Worm (Caenorhabditis elegans) whole organism, L3 larva: ENCODE results near the gene K08F9.4.

Experiments used
- R02D3.7 ChIP-seq: fragments of 150-350 bp; optimal IDR thresholded peaks from 2 replicates; lab custom pipeline; 2014; ENCODE audit warnings: missing biosample characterization, missing genetic modification characterization
- ZK546.5 ChIP-seq: sonication (generic microtip); optimal IDR thresholded peaks from 2 replicates; lab custom pipeline; 2017; ENCODE audit warnings: missing biosample characterization, missing genetic modification characterization
- aly-2 ChIP-seq: fragments of 150-350 bp; optimal IDR thresholded peaks from 2 replicates; lab custom pipeline; 2014; ENCODE audit warnings: missing biosample characterization, missing genetic modification characterization
- ama-1 ChIP-seq: fragments of 150-350 bp; optimal IDR thresholded peaks from 2 replicates; lab custom pipeline; 2018
- ceh-16 ChIP-seq: sonication (generic microtip); optimal IDR thresholded peaks from 2 replicates; lab custom pipeline; 2017; ENCODE audit warnings: missing biosample characterization, missing genetic modification characterization
- ceh-28 ChIP-seq: fragments of 150-350 bp; optimal IDR thresholded peaks from 2 replicates; lab custom pipeline; 2014; ENCODE audit warnings: missing biosample characterization, missing genetic modification reagents, missing genetic modification characterization
- ceh-82 ChIP-seq: fragments of 150-350 bp; optimal IDR thresholded peaks from 2 replicates; lab custom pipeline; 2014; ENCODE audit warnings: missing biosample characterization, missing genetic modification characterization
- ceh-9 ChIP-seq: sonication (generic microtip); optimal IDR thresholded peaks from 2 replicates; lab custom pipeline; 2018; ENCODE audit warnings: missing biosample characterization, missing genetic modification characterization
- daf-12 ChIP-seq: fragments of 150-350 bp; optimal IDR thresholded peaks from 2 replicates; lab custom pipeline; 2014; ENCODE audit warnings: missing biosample characterization, missing genetic modification reagents, missing genetic modification characterization
- egl-27 ChIP-seq: sonication (generic microtip); optimal IDR thresholded peaks from 4 replicates; lab custom pipeline; 2017; ENCODE audit warnings: missing biosample characterization, missing genetic modification reagents, missing genetic modification characterization
- egl-5 ChIP-seq: fragments of 150-350 bp; optimal IDR thresholded peaks from 2 replicates; lab custom pipeline; 2017; ENCODE audit warnings: missing biosample characterization, missing genetic modification reagents, missing genetic modification characterization, inconsistent platforms
- elt-1 ChIP-seq: fragments of 150-350 bp; optimal IDR thresholded peaks from 2 replicates; lab custom pipeline; 2014; ENCODE audit warnings: missing biosample characterization, missing genetic modification characterization
- elt-2 ChIP-seq: sonication (generic microtip); optimal IDR thresholded peaks from 2 replicates; lab custom pipeline; 2016; ENCODE audit warnings: missing genetic modification reagents, mild to moderate bottlenecking, missing genetic modification characterization, missing compliant biosample characterization
- elt-3 ChIP-seq, 3 experiments: fragments of 150-350 bp in 1 of 3; sonication (generic microtip) in 2 of 3; optimal IDR thresholded peaks; 2 replicates in 2 of 3; 4 replicates in 1 of 3; lab custom pipeline; 2014 to 2017; ENCODE audit warnings: missing biosample characterization in 3 of 3, missing genetic modification characterization in 3 of 3
- eor-1 ChIP-seq, 2 experiments: fragments of 150-350 bp; optimal IDR thresholded peaks; 2 replicates each; lab custom pipeline; 2014 to 2018; ENCODE audit warnings: missing biosample characterization in 2 of 2, missing genetic modification characterization in 2 of 2
- fkh-10 ChIP-seq: sonication (generic microtip); optimal IDR thresholded peaks from 2 replicates; lab custom pipeline; 2017; ENCODE audit warnings: missing biosample characterization, missing genetic modification reagents, missing genetic modification characterization
- fkh-2 ChIP-seq: fragments of 150-350 bp; optimal IDR thresholded peaks from 2 replicates; lab custom pipeline; 2014; ENCODE audit warnings: missing biosample characterization, missing genetic modification reagents, missing genetic modification characterization
- fos-1 ChIP-seq: fragments of 150-350 bp; optimal IDR thresholded peaks from 2 replicates; lab custom pipeline; 2014; ENCODE audit warnings: missing biosample characterization, missing genetic modification characterization
- hmg-11 ChIP-seq: sonication (generic microtip); optimal IDR thresholded peaks from 2 replicates; lab custom pipeline; 2016; ENCODE audit warnings: missing genetic modification characterization, missing compliant biosample characterization
- jun-1 ChIP-seq: fragments of 150-350 bp; optimal IDR thresholded peaks from 2 replicates; lab custom pipeline; 2014; ENCODE audit warnings: missing biosample characterization, missing genetic modification reagents, missing genetic modification characterization
- lin-15B ChIP-seq: fragments of 150-350 bp; optimal IDR thresholded peaks from 2 replicates; lab custom pipeline; 2014; ENCODE audit warnings: missing biosample characterization, missing genetic modification characterization
- lin-39 ChIP-seq: fragments of 150-350 bp; optimal IDR thresholded peaks from 2 replicates; lab custom pipeline; 2018; ENCODE audit warnings: missing biosample characterization, missing genetic modification reagents, missing genetic modification characterization
- lsy-12 ChIP-seq: sonication (generic microtip); optimal IDR thresholded peaks from 2 replicates; lab custom pipeline; 2016; ENCODE audit warnings: mild to moderate bottlenecking, missing genetic modification characterization, missing compliant biosample characterization
- mdl-1 ChIP-seq: fragments of 150-350 bp; optimal IDR thresholded peaks from 2 replicates; lab custom pipeline; 2014; ENCODE audit warnings: missing biosample characterization, missing genetic modification characterization
- mml-1 ChIP-seq: fragments of 150-350 bp; sonication (generic microtip); optimal IDR thresholded peaks from 3 replicates; lab custom pipeline; 2014; ENCODE audit warnings: missing biosample characterization, missing genetic modification characterization
- nfya-1 ChIP-seq: sonication (generic microtip); optimal IDR thresholded peaks from 2 replicates; lab custom pipeline; 2017; ENCODE audit warnings: missing genetic modification characterization, mild to moderate bottlenecking, missing compliant biosample characterization, antibody characterized with exemption, moderate library complexity; ENCODE audit not compliant: insufficient read depth
- nhr-11 ChIP-seq: fragments of 150-350 bp; optimal IDR thresholded peaks from 2 replicates; lab custom pipeline; 2014; ENCODE audit warnings: missing biosample characterization, missing genetic modification characterization
- nhr-12 ChIP-seq: fragments of 150-350 bp; optimal IDR thresholded peaks from 2 replicates; lab custom pipeline; 2014; ENCODE audit warnings: missing biosample characterization, missing genetic modification characterization
- nhr-23 ChIP-seq: fragments of 150-350 bp; optimal IDR thresholded peaks from 2 replicates; lab custom pipeline; 2014; ENCODE audit warnings: missing biosample characterization, missing genetic modification reagents, missing genetic modification characterization
- nhr-237 ChIP-seq: fragments of 150-350 bp; optimal IDR thresholded peaks from 2 replicates; lab custom pipeline; 2014; ENCODE audit warnings: missing biosample characterization, missing genetic modification characterization
- nhr-25 ChIP-seq: sonication (generic microtip); optimal IDR thresholded peaks from 2 replicates; lab custom pipeline; 2017; ENCODE audit warnings: missing biosample characterization, missing genetic modification characterization
- nhr-28 ChIP-seq: fragments of 150-350 bp; optimal IDR thresholded peaks from 2 replicates; lab custom pipeline; 2014; ENCODE audit warnings: missing biosample characterization, missing genetic modification characterization
- nhr-43 ChIP-seq: sonication (generic microtip); optimal IDR thresholded peaks from 2 replicates; lab custom pipeline; 2016; ENCODE audit warnings: mild to moderate bottlenecking, missing genetic modification characterization, missing compliant biosample characterization; ENCODE audit not compliant: poor library complexity, severe bottlenecking
- nhr-67 ChIP-seq: fragments of 150-350 bp; optimal IDR thresholded peaks from 2 replicates; lab custom pipeline; 2014; ENCODE audit warnings: missing biosample characterization, missing genetic modification characterization
- nhr-76 ChIP-seq: fragments of 150-350 bp; sonication (generic microtip); optimal IDR thresholded peaks from 5 replicates; lab custom pipeline; 2014; ENCODE audit warnings: missing biosample characterization, missing genetic modification characterization
- nhr-77 ChIP-seq: fragments of 150-350 bp; optimal IDR thresholded peaks from 2 replicates; lab custom pipeline; 2014; ENCODE audit warnings: missing biosample characterization, missing genetic modification characterization
- pha-4 ChIP-seq: fragments of 150-350 bp; optimal IDR thresholded peaks from 2 replicates; lab custom pipeline; 2014; ENCODE audit warnings: missing biosample characterization, missing genetic modification reagents, missing genetic modification characterization
- pqm-1 ChIP-seq: fragments of 150-350 bp; optimal IDR thresholded peaks from 2 replicates; lab custom pipeline; 2017; ENCODE audit warnings: missing biosample characterization, missing genetic modification characterization, inconsistent platforms
- sea-2 ChIP-seq: fragments of 150-350 bp; sonication (generic microtip); optimal IDR thresholded peaks from 4 replicates; lab custom pipeline; 2014; ENCODE audit warnings: missing biosample characterization, missing genetic modification reagents, missing genetic modification characterization
- skn-1 ChIP-seq: fragments of 150-350 bp; optimal IDR thresholded peaks from 2 replicates; lab custom pipeline; 2014; ENCODE audit warnings: missing biosample characterization, missing genetic modification characterization
- snpc-4 ChIP-seq: fragments of 150-350 bp; optimal IDR thresholded peaks from 2 replicates; lab custom pipeline; 2014; ENCODE audit warnings: missing biosample characterization, missing genetic modification characterization
- tbx-2 ChIP-seq: sonication (generic microtip); optimal IDR thresholded peaks from 2 replicates; lab custom pipeline; 2016; ENCODE audit warnings: mild to moderate bottlenecking, missing genetic modification characterization, missing compliant biosample characterization
- unc-39 ChIP-seq: sonication (generic microtip); optimal IDR thresholded peaks from 4 replicates; lab custom pipeline; 2017; ENCODE audit warnings: missing biosample characterization, missing genetic modification characterization
- unc-62 ChIP-seq: fragments of 150-350 bp; sonication (generic microtip); optimal IDR thresholded peaks from 4 replicates; lab custom pipeline; 2014; ENCODE audit warnings: missing biosample characterization, missing genetic modification reagents, missing genetic modification characterization
- zag-1 ChIP-seq: fragments of 150-350 bp; optimal IDR thresholded peaks from 2 replicates; lab custom pipeline; 2014; ENCODE audit warnings: missing biosample characterization, missing genetic modification characterization
- ztf-11 ChIP-seq: fragments of 150-350 bp; optimal IDR thresholded peaks from 2 replicates; lab custom pipeline; 2014; ENCODE audit warnings: missing biosample characterization, missing genetic modification characterization
- ztf-4 ChIP-seq: fragments of 150-350 bp; optimal IDR thresholded peaks from 2 replicates; lab custom pipeline; 2014; ENCODE audit warnings: missing biosample characterization, missing genetic modification characterization

K08F9.4 gene

ce11 chrV:15189567-15189966 lies 45.7 kb downstream of the K08F9.4 start, which contains the start of gene cyn-3 (continued):
- TF ChIP-seq fkh-2 (no peak), sea-2 (GFP tag; lab: Kevin White, UChicago) (no peak)

ce11 chrV:15190903-15191302 lies 47.1 kb downstream of the K08F9.4 start, which contains the start of gene Y75B12B.11:
Gene Y75B12B.11, plus strand, starts transcription at chrV:15191296.
- TF ChIP-seq nhr-23 (tag; lab: Kevin White, UChicago) (peak; percentile 45), nhr-12 (tag; lab: Kevin White, UChicago) (no peak), mdl-1 (tag; lab: Kevin White, UChicago) (no peak), tbx-2 (tag; lab: Kevin White, UChicago) (peak; percentile 82), unc-62 (GFP tag; lab: Kevin White, UChicago) (no peak), elt-1 (tag; lab: Kevin White, UChicago) (no peak), ztf-4 (tag; lab: Kevin White, UChicago) (peak; percentile 72), mml-1 (tag; lab: Kevin White, UChicago) (no peak), nhr-76 (tag; lab: Kevin White, UChicago) (no peak), skn-1 (tag; lab: Kevin White, UChicago) (peak; percentile 81), nhr-25 (tag; lab: Kevin White, UChicago) (peak; percentile 84), nhr-11 (tag; lab: Kevin White, UChicago) (no peak), ama-1 (lab: Kevin White, UChicago) (peak; percentile 94), zag-1 (no peak), hmg-11 (tag; lab: Kevin White, UChicago) (peak; percentile 76), nhr-28 (tag; lab: Kevin White, UChicago) (no peak), fkh-2 (no peak), ceh-16 (tag; lab: Kevin White, UChicago) (no peak), nhr-43 (tag; lab: Kevin White, UChicago) (peak; percentile 75), ceh-82 (tag; lab: Kevin White, UChicago) (peak; percentile 10), R02D3.7 (tag; lab: Kevin White, UChicago) (no peak), lin-39 (tag; lab: Kevin White, UChicago) (peak; percentile 76), ztf-11 (tag; lab: Kevin White, UChicago) (no peak), pha-4 (tag; lab: Kevin White, UChicago) (peak; percentile 74), eor-1 (tag; optimal IDR thresholded peaks at IDR 0.05; lab: Kevin White, UChicago) (no peak), nfya-1 (tag; lab: Kevin White, UChicago) (peak; percentile 71), lsy-12 (tag; lab: Kevin White, UChicago) (peak; percentile 87), nhr-237 (tag; lab: Kevin White, UChicago) (no peak), unc-39 (tag; lab: Kevin White, UChicago) (no peak), daf-12 (no peak), nhr-67 (tag; lab: Kevin White, UChicago) (no peak), nhr-77 (tag; lab: Kevin White, UChicago) (peak; percentile 34), jun-1 (tag; lab: Kevin White, UChicago) (peak; percentile 40), ceh-28 (tag; lab: Kevin White, UChicago) (no peak), aly-2 (tag; lab: Kevin White, UChicago) (peak; percentile 45), elt-2 (tag; lab: Kevin White, UChicago) (peak; percentile 69), sea-2 (GFP tag; lab: Kevin White, UChicago) (no peak), fkh-10 (GFP tag; lab: Kevin White, UChicago) (no peak), pqm-1 (peak; percentile 42), egl-27 (tag; lab: Kevin White, UChicago) (no peak), egl-5 (tag; lab: Kevin White, UChicago) (no peak), lin-15B (tag; lab: Kevin White, UChicago) (peak; percentile 54), snpc-4 (tag; lab: Kevin White, UChicago) (no peak), fos-1 (peak; percentile 61), elt-3 (tag; optimal IDR thresholded peaks at IDR 0.05; lab: Kevin White, UChicago) (no peak), ZK546.5 (tag; lab: Kevin White, UChicago) (no peak), ceh-9 (tag; lab: Kevin White, UChicago) (no peak)
